Worm (Caenorhabditis elegans) whole organism, L3 larva: Measurements from ENCODE around the gene C46G7.5.

Experiments
- R02D3.7 ChIP-seq: fragments of 150-350 bp; optimal IDR thresholded peaks from 2 replicates; lab custom pipeline; 2014; ENCODE audit warnings: missing biosample characterization, missing genetic modification characterization
- ZK546.5 ChIP-seq: sonication (generic microtip); optimal IDR thresholded peaks from 2 replicates; lab custom pipeline; 2017; ENCODE audit warnings: missing biosample characterization, missing genetic modification characterization
- aly-2 ChIP-seq: fragments of 150-350 bp; optimal IDR thresholded peaks from 2 replicates; lab custom pipeline; 2014; ENCODE audit warnings: missing biosample characterization, missing genetic modification characterization
- ama-1 ChIP-seq: fragments of 150-350 bp; optimal IDR thresholded peaks from 2 replicates; lab custom pipeline; 2018
- ceh-16 ChIP-seq: sonication (generic microtip); optimal IDR thresholded peaks from 2 replicates; lab custom pipeline; 2017; ENCODE audit warnings: missing biosample characterization, missing genetic modification characterization
- ceh-28 ChIP-seq: fragments of 150-350 bp; optimal IDR thresholded peaks from 2 replicates; lab custom pipeline; 2014; ENCODE audit warnings: missing biosample characterization, missing genetic modification reagents, missing genetic modification characterization
- ceh-82 ChIP-seq: fragments of 150-350 bp; optimal IDR thresholded peaks from 2 replicates; lab custom pipeline; 2014; ENCODE audit warnings: missing biosample characterization, missing genetic modification characterization
- ceh-9 ChIP-seq: sonication (generic microtip); optimal IDR thresholded peaks from 2 replicates; lab custom pipeline; 2018; ENCODE audit warnings: missing biosample characterization, missing genetic modification characterization
- daf-12 ChIP-seq: fragments of 150-350 bp; optimal IDR thresholded peaks from 2 replicates; lab custom pipeline; 2014; ENCODE audit warnings: missing biosample characterization, missing genetic modification reagents, missing genetic modification characterization
- egl-27 ChIP-seq: sonication (generic microtip); optimal IDR thresholded peaks from 4 replicates; lab custom pipeline; 2017; ENCODE audit warnings: missing biosample characterization, missing genetic modification reagents, missing genetic modification characterization
- egl-5 ChIP-seq: fragments of 150-350 bp; optimal IDR thresholded peaks from 2 replicates; lab custom pipeline; 2017; ENCODE audit warnings: missing biosample characterization, missing genetic modification reagents, missing genetic modification characterization, inconsistent platforms
- elt-1 ChIP-seq: fragments of 150-350 bp; optimal IDR thresholded peaks from 2 replicates; lab custom pipeline; 2014; ENCODE audit warnings: missing biosample characterization, missing genetic modification characterization
- elt-2 ChIP-seq: sonication (generic microtip); optimal IDR thresholded peaks from 2 replicates; lab custom pipeline; 2016; ENCODE audit warnings: missing genetic modification reagents, mild to moderate bottlenecking, missing genetic modification characterization, missing compliant biosample characterization
- elt-3 ChIP-seq, 3 experiments: fragments of 150-350 bp in 1 of 3; sonication (generic microtip) in 2 of 3; optimal IDR thresholded peaks; 2 replicates in 2 of 3; 4 replicates in 1 of 3; lab custom pipeline; 2014 to 2017; ENCODE audit warnings: missing biosample characterization in 3 of 3, missing genetic modification characterization in 3 of 3
- eor-1 ChIP-seq, 2 experiments: fragments of 150-350 bp; optimal IDR thresholded peaks; 2 replicates each; lab custom pipeline; 2014 to 2018; ENCODE audit warnings: missing biosample characterization in 2 of 2, missing genetic modification characterization in 2 of 2
- fkh-10 ChIP-seq: sonication (generic microtip); optimal IDR thresholded peaks from 2 replicates; lab custom pipeline; 2017; ENCODE audit warnings: missing biosample characterization, missing genetic modification reagents, missing genetic modification characterization
- fkh-2 ChIP-seq: fragments of 150-350 bp; optimal IDR thresholded peaks from 2 replicates; lab custom pipeline; 2014; ENCODE audit warnings: missing biosample characterization, missing genetic modification reagents, missing genetic modification characterization
- fos-1 ChIP-seq: fragments of 150-350 bp; optimal IDR thresholded peaks from 2 replicates; lab custom pipeline; 2014; ENCODE audit warnings: missing biosample characterization, missing genetic modification characterization
- hmg-11 ChIP-seq: sonication (generic microtip); optimal IDR thresholded peaks from 2 replicates; lab custom pipeline; 2016; ENCODE audit warnings: missing genetic modification characterization, missing compliant biosample characterization
- jun-1 ChIP-seq: fragments of 150-350 bp; optimal IDR thresholded peaks from 2 replicates; lab custom pipeline; 2014; ENCODE audit warnings: missing biosample characterization, missing genetic modification reagents, missing genetic modification characterization
- lin-15B ChIP-seq: fragments of 150-350 bp; optimal IDR thresholded peaks from 2 replicates; lab custom pipeline; 2014; ENCODE audit warnings: missing biosample characterization, missing genetic modification characterization
- lin-39 ChIP-seq: fragments of 150-350 bp; optimal IDR thresholded peaks from 2 replicates; lab custom pipeline; 2018; ENCODE audit warnings: missing biosample characterization, missing genetic modification reagents, missing genetic modification characterization
- lsy-12 ChIP-seq: sonication (generic microtip); optimal IDR thresholded peaks from 2 replicates; lab custom pipeline; 2016; ENCODE audit warnings: mild to moderate bottlenecking, missing genetic modification characterization, missing compliant biosample characterization
- mdl-1 ChIP-seq: fragments of 150-350 bp; optimal IDR thresholded peaks from 2 replicates; lab custom pipeline; 2014; ENCODE audit warnings: missing biosample characterization, missing genetic modification characterization
- mml-1 ChIP-seq: fragments of 150-350 bp; sonication (generic microtip); optimal IDR thresholded peaks from 3 replicates; lab custom pipeline; 2014; ENCODE audit warnings: missing biosample characterization, missing genetic modification characterization
- nfya-1 ChIP-seq: sonication (generic microtip); optimal IDR thresholded peaks from 2 replicates; lab custom pipeline; 2017; ENCODE audit warnings: missing genetic modification characterization, mild to moderate bottlenecking, missing compliant biosample characterization, antibody characterized with exemption, moderate library complexity; ENCODE audit not compliant: insufficient read depth
- nhr-11 ChIP-seq: fragments of 150-350 bp; optimal IDR thresholded peaks from 2 replicates; lab custom pipeline; 2014; ENCODE audit warnings: missing biosample characterization, missing genetic modification characterization
- nhr-12 ChIP-seq: fragments of 150-350 bp; optimal IDR thresholded peaks from 2 replicates; lab custom pipeline; 2014; ENCODE audit warnings: missing biosample characterization, missing genetic modification characterization
- nhr-23 ChIP-seq: fragments of 150-350 bp; optimal IDR thresholded peaks from 2 replicates; lab custom pipeline; 2014; ENCODE audit warnings: missing biosample characterization, missing genetic modification reagents, missing genetic modification characterization
- nhr-237 ChIP-seq: fragments of 150-350 bp; optimal IDR thresholded peaks from 2 replicates; lab custom pipeline; 2014; ENCODE audit warnings: missing biosample characterization, missing genetic modification characterization
- nhr-25 ChIP-seq: sonication (generic microtip); optimal IDR thresholded peaks from 2 replicates; lab custom pipeline; 2017; ENCODE audit warnings: missing biosample characterization, missing genetic modification characterization
- nhr-28 ChIP-seq: fragments of 150-350 bp; optimal IDR thresholded peaks from 2 replicates; lab custom pipeline; 2014; ENCODE audit warnings: missing biosample characterization, missing genetic modification characterization
- nhr-43 ChIP-seq: sonication (generic microtip); optimal IDR thresholded peaks from 2 replicates; lab custom pipeline; 2016; ENCODE audit warnings: mild to moderate bottlenecking, missing genetic modification characterization, missing compliant biosample characterization; ENCODE audit not compliant: poor library complexity, severe bottlenecking
- nhr-67 ChIP-seq: fragments of 150-350 bp; optimal IDR thresholded peaks from 2 replicates; lab custom pipeline; 2014; ENCODE audit warnings: missing biosample characterization, missing genetic modification characterization
- nhr-76 ChIP-seq: fragments of 150-350 bp; sonication (generic microtip); optimal IDR thresholded peaks from 5 replicates; lab custom pipeline; 2014; ENCODE audit warnings: missing biosample characterization, missing genetic modification characterization
- nhr-77 ChIP-seq: fragments of 150-350 bp; optimal IDR thresholded peaks from 2 replicates; lab custom pipeline; 2014; ENCODE audit warnings: missing biosample characterization, missing genetic modification characterization
- pha-4 ChIP-seq: fragments of 150-350 bp; optimal IDR thresholded peaks from 2 replicates; lab custom pipeline; 2014; ENCODE audit warnings: missing biosample characterization, missing genetic modification reagents, missing genetic modification characterization
- pqm-1 ChIP-seq: fragments of 150-350 bp; optimal IDR thresholded peaks from 2 replicates; lab custom pipeline; 2017; ENCODE audit warnings: missing biosample characterization, missing genetic modification characterization, inconsistent platforms
- sea-2 ChIP-seq: fragments of 150-350 bp; sonication (generic microtip); optimal IDR thresholded peaks from 4 replicates; lab custom pipeline; 2014; ENCODE audit warnings: missing biosample characterization, missing genetic modification reagents, missing genetic modification characterization
- skn-1 ChIP-seq: fragments of 150-350 bp; optimal IDR thresholded peaks from 2 replicates; lab custom pipeline; 2014; ENCODE audit warnings: missing biosample characterization, missing genetic modification characterization
- snpc-4 ChIP-seq: fragments of 150-350 bp; optimal IDR thresholded peaks from 2 replicates; lab custom pipeline; 2014; ENCODE audit warnings: missing biosample characterization, missing genetic modification characterization
- tbx-2 ChIP-seq: sonication (generic microtip); optimal IDR thresholded peaks from 2 replicates; lab custom pipeline; 2016; ENCODE audit warnings: mild to moderate bottlenecking, missing genetic modification characterization, missing compliant biosample characterization
- unc-39 ChIP-seq: sonication (generic microtip); optimal IDR thresholded peaks from 4 replicates; lab custom pipeline; 2017; ENCODE audit warnings: missing biosample characterization, missing genetic modification characterization
- unc-62 ChIP-seq: fragments of 150-350 bp; sonication (generic microtip); optimal IDR thresholded peaks from 4 replicates; lab custom pipeline; 2014; ENCODE audit warnings: missing biosample characterization, missing genetic modification reagents, missing genetic modification characterization
- zag-1 ChIP-seq: fragments of 150-350 bp; optimal IDR thresholded peaks from 2 replicates; lab custom pipeline; 2014; ENCODE audit warnings: missing biosample characterization, missing genetic modification characterization
- ztf-11 ChIP-seq: fragments of 150-350 bp; optimal IDR thresholded peaks from 2 replicates; lab custom pipeline; 2014; ENCODE audit warnings: missing biosample characterization, missing genetic modification characterization
- ztf-4 ChIP-seq: fragments of 150-350 bp; optimal IDR thresholded peaks from 2 replicates; lab custom pipeline; 2014; ENCODE audit warnings: missing biosample characterization, missing genetic modification characterization

The C46G7.5 gene

ce11 chrIV:5970526-5970925 lies 40.9 kb downstream of the C46G7.5 start:
- TF ChIP-seq nhr-28, result no peak

ce11 chrIV:5967035-5967499 lies 44.4 kb downstream of the C46G7.5 start:
- no peak for TF ChIP-seq fkh-2 (tag; lab: Kevin White, UChicago)
- TF ChIP-seq nhr-43 (tag; lab: Kevin White, UChicago), result peak; percentile 79
- no peak for TF ChIP-seq nhr-28
- no peak for TF ChIP-seq ZK546.5 (tag; lab: Kevin White, UChicago)
- TF ChIP-seq tbx-2, result peak; percentile 66
- peak; percentile 3 for TF ChIP-seq ztf-4
- TF ChIP-seq jun-1 (tag; lab: Kevin White, UChicago), result peak; percentile 67
- TF ChIP-seq nhr-67 (tag; lab: Kevin White, UChicago), result no peak
- TF ChIP-seq fkh-10 (GFP tag; lab: Kevin White, UChicago), result no peak
- no peak for TF ChIP-seq ceh-16
- TF ChIP-seq ceh-9, result no peak
- TF ChIP-seq unc-62 (GFP tag; lab: Kevin White, UChicago), result no peak
- peak in 2 of 3 experiments; percentile 12 to 82 for TF ChIP-seq elt-3 (tag; optimal IDR thresholded peaks at IDR 0.05; lab: Kevin White, UChicago)
- no peak for TF ChIP-seq nhr-77 (tag; lab: Kevin White, UChicago)
- no peak for TF ChIP-seq daf-12 (tag; lab: Kevin White, UChicago)
- TF ChIP-seq R02D3.7 (tag; lab: Kevin White, UChicago), result peak; percentile 21
- TF ChIP-seq unc-39 (tag; lab: Kevin White, UChicago), result no peak
- peak; percentile 13 for TF ChIP-seq lin-15B (tag; lab: Kevin White, UChicago)
- no peak for TF ChIP-seq ama-1
- TF ChIP-seq nhr-12, result no peak
- no peak for TF ChIP-seq sea-2
- no peak for TF ChIP-seq ztf-11
- TF ChIP-seq zag-1 (tag; lab: Kevin White, UChicago), result no peak
- TF ChIP-seq lin-39, result peak; percentile 60
- TF ChIP-seq nhr-25 (tag; lab: Kevin White, UChicago), result peak; percentile 74
- peak; percentile 2 for TF ChIP-seq elt-1 (tag; lab: Kevin White, UChicago)
- peak; percentile 73 for TF ChIP-seq nfya-1 (tag; lab: Kevin White, UChicago)
- TF ChIP-seq hmg-11 (tag; lab: Kevin White, UChicago), result peak; percentile 82
- TF ChIP-seq nhr-23 (tag; lab: Kevin White, UChicago), result peak; percentile 43
- no peak for TF ChIP-seq egl-5 (tag; lab: Kevin White, UChicago)
- peak; percentile 64 for TF ChIP-seq ceh-28 (tag; lab: Kevin White, UChicago)
- TF ChIP-seq fos-1 (tag; lab: Kevin White, UChicago), result peak; percentile 58
- no peak for TF ChIP-seq nhr-237 (tag; lab: Kevin White, UChicago)
- TF ChIP-seq nhr-11, result no peak
- TF ChIP-seq mml-1 (tag; lab: Kevin White, UChicago), result no peak
- peak; percentile 94 for TF ChIP-seq elt-2 (tag; lab: Kevin White, UChicago)
- no peak for TF ChIP-seq mdl-1
- peak; percentile 81 for TF ChIP-seq skn-1 (tag; lab: Kevin White, UChicago)
- TF ChIP-seq eor-1 (tag; optimal IDR thresholded peaks at IDR 0.05; lab: Kevin White, UChicago), result peak in 1 of 2 experiments; percentile 44
- peak; percentile 28 for TF ChIP-seq ceh-82
- no peak for TF ChIP-seq aly-2 (tag; lab: Kevin White, UChicago)
- peak; percentile 93 for TF ChIP-seq pha-4 (tag; lab: Kevin White, UChicago)
- TF ChIP-seq nhr-76 (tag; lab: Kevin White, UChicago), result peak; percentile 63
- TF ChIP-seq snpc-4 (tag; lab: Kevin White, UChicago), result peak; percentile 81
- TF ChIP-seq egl-27, result peak; percentile 62
- TF ChIP-seq pqm-1 (tag; lab: Kevin White, UChicago), result peak; percentile 95
- peak; percentile 87 for TF ChIP-seq lsy-12 (tag; lab: Kevin White, UChicago)
